Worm (Caenorhabditis elegans): Measurements from ENCODE around the gene ser-1.

DNA sequence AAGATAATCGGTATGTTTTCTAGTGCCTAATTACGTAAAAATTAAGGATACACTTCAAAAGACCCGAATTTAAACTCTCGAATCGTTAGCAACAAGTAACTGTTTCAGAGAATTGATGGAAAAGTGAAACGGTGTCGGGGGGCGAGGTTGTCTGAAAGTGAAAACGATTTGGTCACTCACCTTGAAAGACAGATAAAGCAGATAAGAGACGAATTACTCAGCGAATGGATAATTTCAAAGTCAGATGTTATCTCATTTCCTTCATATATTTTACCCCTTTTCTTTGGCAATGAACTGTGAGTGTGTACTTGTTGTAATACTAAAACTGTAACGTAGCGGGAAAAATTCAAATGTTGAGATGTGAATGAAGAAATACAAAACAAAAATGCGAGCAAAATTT, 23.8 kb upstream of the ser-1 start:
- TF ChIP-seq sdz-38 (tag; optimal IDR thresholded peaks at IDR 0.05): no peak
- TF ChIP-seq atf-7 (tag; optimal IDR thresholded peaks at IDR 0.05): no peak
- no peak for TF ChIP-seq Y53F4B.3 (GFP tag; IDR thresholded peaks at IDR 0.05)
- no peak for TF ChIP-seq F23B12.7 (tag; optimal IDR thresholded peaks at IDR 0.05; ENCODE audit: insufficient read depth)
- TF ChIP-seq F39B2.1 (GFP tag; IDR thresholded peaks at IDR 0.05): no peak
- TF ChIP-seq sptf-2 (GFP tag; optimal IDR thresholded peaks at IDR 0.05): no peak
- TF ChIP-seq B0019.2 (GFP tag; conservative IDR thresholded peaks at IDR 0.05): no peak

Data from whole organism, young adult.